Worm (Caenorhabditis elegans): ENCODE data around the gene gck-3.

- TF ChIP-seq dao-5 (tag; optimal IDR thresholded peaks at IDR 0.05): no peak
- TF ChIP-seq him-1 (tag; optimal IDR thresholded peaks at IDR 0.05): no peak
- TF ChIP-seq W03F9.2 (tag; optimal IDR thresholded peaks at IDR 0.05): no peak
Observed at ce11 chrV:18001268-18001667, 34.6 kb upstream of the gck-3 start, which contains the start of gene lon-8.
